Fruit fly (Drosophila melanogaster) whole organism: Measurements from ENCODE around the gene Agpat3.

Experiments used
- psq ChIP-seq: fragments of >200 bp; optimal IDR thresholded peaks from 2 replicates; lab custom pipeline; 2017
- usp ChIP-seq: fragments of >200 bp; optimal IDR thresholded peaks from 2 replicates; lab custom pipeline; 2017; ENCODE audit warnings: missing biosample characterization, missing genetic modification characterization, mixed read lengths

DNA sequence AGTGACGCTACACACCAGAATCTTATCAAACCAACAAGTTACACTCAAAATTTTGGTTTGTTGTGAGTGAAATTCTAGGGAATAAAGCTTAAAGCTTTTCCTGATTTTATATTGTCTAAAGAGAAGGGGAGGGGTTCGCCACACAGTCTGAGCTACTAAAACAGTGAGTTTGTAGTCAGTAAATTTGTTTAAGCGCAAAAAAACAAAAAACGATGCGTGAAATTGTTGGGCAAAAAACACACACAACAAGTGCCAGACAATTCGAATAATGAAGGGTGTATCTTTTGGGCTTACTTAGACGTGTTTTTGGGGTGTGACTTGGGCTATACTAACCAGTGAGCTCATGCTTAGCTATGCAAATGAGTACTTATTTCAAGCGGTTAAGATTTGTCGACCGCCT is 26.0 kb downstream of the Agpat3 start:
- no peak for TF ChIP-seq usp (GFP tag; lab: Kevin White, UChicago)
- no peak for TF ChIP-seq psq (lab: Kevin White, UChicago)
